Fruit fly (Drosophila melanogaster): ENCODE measurements around the gene CG5895.
A peak's percentile ranks its signal among the peaks of the same experiment; 100 is the strongest.

CG5895 gene

DNA sequence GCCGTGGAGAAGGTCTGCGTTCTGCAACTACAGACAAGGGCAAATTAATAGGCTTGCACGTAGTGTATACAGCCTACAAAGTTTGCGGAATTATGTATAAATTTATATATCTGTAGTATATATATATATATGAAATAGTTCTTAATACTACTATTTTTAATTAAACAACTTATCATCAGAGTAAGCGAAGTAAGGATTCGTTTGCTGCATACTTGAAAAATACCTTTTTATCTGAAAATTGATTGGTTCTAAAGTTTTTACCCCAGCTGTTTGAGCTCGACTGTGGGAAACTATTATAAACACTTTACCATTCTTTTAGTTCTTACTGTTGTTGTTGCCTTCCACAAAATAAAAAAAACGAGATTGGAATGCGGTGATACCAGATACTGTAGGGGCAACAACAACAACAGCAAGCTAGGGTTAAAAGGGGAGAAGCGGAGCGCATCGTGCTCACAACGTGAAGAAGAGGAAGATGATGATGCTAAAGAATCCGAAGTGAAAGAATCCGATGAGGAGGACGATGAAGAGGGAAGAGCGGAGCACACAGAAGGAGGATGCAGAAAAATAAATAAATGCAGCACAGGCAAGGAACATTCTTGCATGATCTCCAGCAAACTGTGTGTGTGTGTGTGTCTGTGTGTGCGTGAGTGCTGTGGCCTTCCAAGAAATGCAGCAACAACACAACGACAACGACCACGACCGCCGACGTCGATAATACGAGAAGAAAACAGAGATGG is 7.9 kb downstream of the CG5895 start (continued):
- no peak for TF ChIP-seq CG11723 (GFP tag; optimal IDR thresholded peaks at IDR 0.05)
- no peak for TF ChIP-seq CG10274 (GFP tag; optimal IDR thresholded peaks at IDR 0.05)
- no peak for TF ChIP-seq pros (GFP tag; optimal IDR thresholded peaks at IDR 0.05)
- TF ChIP-seq CG3847 (GFP tag; IDR thresholded peaks at IDR 0.05) = no peak
- no peak for TF ChIP-seq Jarid2 (GFP tag; optimal IDR thresholded peaks at IDR 0.05)
- no peak for TF ChIP-seq otp (GFP tag; IDR thresholded peaks at IDR 0.05)
- no peak for TF ChIP-seq bowl (GFP tag; IDR thresholded peaks at IDR 0.05)
- no peak; the same call in 1 of the 2 replicates for TF ChIP-seq CG17328 (GFP tag; IDR thresholded peaks at IDR 0.05)
- TF ChIP-seq Dip2 (GFP tag; IDR thresholded peaks at IDR 0.05) = no peak
- TF ChIP-seq CG12391 (tag; optimal IDR thresholded peaks at IDR 0.05) = peak; percentile 71
- TF ChIP-seq cwo (GFP tag; optimal IDR thresholded peaks at IDR 0.05) = no peak
- no peak for TF ChIP-seq usp (GFP tag; optimal IDR thresholded peaks at IDR 0.05)
- no peak for TF ChIP-seq CG1647 (GFP tag; optimal IDR thresholded peaks at IDR 0.05)
- no peak for TF ChIP-seq slbo (GFP tag; IDR thresholded peaks at IDR 0.05)
- TF ChIP-seq ato (GFP tag; IDR thresholded peaks at IDR 0.05; ENCODE audit: partially characterized antibody) = no peak
- no peak for TF ChIP-seq kah (GFP tag; optimal IDR thresholded peaks at IDR 0.05)
- no peak for TF ChIP-seq wdn (GFP tag; IDR thresholded peaks at IDR 0.05)
- TF ChIP-seq CG2712 (tag; optimal IDR thresholded peaks at IDR 0.05) = peak; percentile 81
- peak; percentile 60 for TF ChIP-seq grau (tag; optimal IDR thresholded peaks at IDR 0.05)
- no peak for TF ChIP-seq CG11560 (tag; IDR thresholded peaks at IDR 0.05)
- peak in 1 of 3 experiments; percentile 94 for TF ChIP-seq Stat92E (GFP tag; optimal IDR thresholded peaks at IDR 0.05)
- peak; percentile 50; the same call in 1 of the 3 replicates for TF ChIP-seq CG6791 (GFP tag; IDR thresholded peaks at IDR 0.05; ENCODE audit: partially characterized antibody)
- no peak for TF ChIP-seq Doc2 (GFP tag; IDR thresholded peaks at IDR 0.05)
- TF ChIP-seq ab (GFP tag; optimal IDR thresholded peaks at IDR 0.05) = no peak
- peak; percentile 27 for TF ChIP-seq CG3065 (GFP tag; optimal IDR thresholded peaks at IDR 0.05)
- TF ChIP-seq NK7.1 (GFP tag; optimal IDR thresholded peaks at IDR 0.05) = no peak
- no peak for TF ChIP-seq Dip3 (GFP tag; optimal IDR thresholded peaks at IDR 0.05)
- no peak for TF ChIP-seq CG18764 (GFP tag; optimal IDR thresholded peaks at IDR 0.05)
- no peak for TF ChIP-seq Hsf (GFP tag; optimal IDR thresholded peaks at IDR 0.05)
- no peak for TF ChIP-seq wek (GFP tag; optimal IDR thresholded peaks at IDR 0.05)
- no peak for TF ChIP-seq ttk (GFP tag; IDR thresholded peaks at IDR 0.05)
- no peak for TF ChIP-seq H15 (GFP tag; IDR thresholded peaks at IDR 0.05)
- no peak for TF ChIP-seq aop (GFP tag; IDR thresholded peaks at IDR 0.05)
- TF ChIP-seq CG5953 (GFP tag; IDR thresholded peaks at IDR 0.05) = no peak
- TF ChIP-seq dmrt11E (tag; optimal IDR thresholded peaks at IDR 0.05) = peak; percentile 73
- TF ChIP-seq CG2129 (GFP tag; IDR thresholded peaks at IDR 0.05; ENCODE audit: partially characterized antibody) = no peak
- no peak for TF ChIP-seq ftz-f1 (GFP tag; optimal IDR thresholded peaks at IDR 0.05)
- peak; percentile 54 for TF ChIP-seq CG15696 (tag; optimal IDR thresholded peaks at IDR 0.05)
- TF ChIP-seq sd (tag; optimal IDR thresholded peaks at IDR 0.05) = peak; percentile 96
- 0 out of 2 replicates have a peak, but pooled peaks have one; percentile 15 for TF ChIP-seq Atf6 (GFP tag; IDR thresholded peaks at IDR 0.05)
- TF ChIP-seq az2 (GFP tag; optimal IDR thresholded peaks at IDR 0.05) = no peak
- peak; percentile 13 for TF ChIP-seq CG7271 (tag; optimal IDR thresholded peaks at IDR 0.05)
- TF ChIP-seq ara (GFP tag; IDR thresholded peaks at IDR 0.05) = peak; percentile 54; the same call in 1 of the 2 replicates
- TF ChIP-seq CG12071 (GFP tag; optimal IDR thresholded peaks at IDR 0.05) = no peak
- peak; percentile 71 for TF ChIP-seq CG11504 (tag; optimal IDR thresholded peaks at IDR 0.05)
- TF ChIP-seq CG6175 (GFP tag; IDR thresholded peaks at IDR 0.05) = no peak
- TF ChIP-seq CG18599 (GFP tag; optimal IDR thresholded peaks at IDR 0.05) = peak; percentile 3
- peak; percentile 66 for TF ChIP-seq CG2678 (tag; optimal IDR thresholded peaks at IDR 0.05)
- no peak for TF ChIP-seq Mad (GFP tag; optimal IDR thresholded peaks at IDR 0.05)
- TF ChIP-seq CG4328 (GFP tag; optimal IDR thresholded peaks at IDR 0.05) = no peak
